Worm (Caenorhabditis elegans) whole organism, late embryonic: ENCODE data around the gene F10E7.11.

Experiments used
- ceh-19 ChIP-seq: fragments of 200-800 bp; sonication (Bioruptor generic); optimal IDR thresholded peaks from 2 replicates; lab custom pipeline; 2018; ENCODE audit warnings: mild to moderate bottlenecking, missing genetic modification characterization, missing compliant biosample characterization
- fax-1 ChIP-seq: sonication (generic microtip); optimal IDR thresholded peaks from 2 replicates; lab custom pipeline; 2016; ENCODE audit warnings: missing genotype, missing genetic modification characterization, missing compliant biosample characterization
- fkh-10 ChIP-seq: fragments of 150-350 bp; optimal IDR thresholded peaks from 2 replicates; lab custom pipeline; 2014; ENCODE audit warnings: missing biosample characterization, missing genetic modification reagents, missing genetic modification characterization
- nhr-11 ChIP-seq: fragments of 150-350 bp; optimal IDR thresholded peaks from 2 replicates; lab custom pipeline; 2014; ENCODE audit warnings: missing biosample characterization, missing genetic modification characterization
- npax-4 ChIP-seq: sonication (generic microtip); optimal IDR thresholded peaks from 2 replicates; lab custom pipeline; 2016; ENCODE audit warnings: missing genetic modification characterization, missing compliant biosample characterization
- sox-4 ChIP-seq: sonication (generic microtip); optimal IDR thresholded peaks from 2 replicates; lab custom pipeline; 2017; ENCODE audit warnings: mild to moderate bottlenecking, missing genetic modification characterization, inconsistent platforms, missing compliant biosample characterization
- unc-42 ChIP-seq: sonication (generic microtip); optimal IDR thresholded peaks from 2 replicates; lab custom pipeline; 2016; ENCODE audit warnings: missing genotype, missing genetic modification characterization, missing compliant biosample characterization

DNA sequence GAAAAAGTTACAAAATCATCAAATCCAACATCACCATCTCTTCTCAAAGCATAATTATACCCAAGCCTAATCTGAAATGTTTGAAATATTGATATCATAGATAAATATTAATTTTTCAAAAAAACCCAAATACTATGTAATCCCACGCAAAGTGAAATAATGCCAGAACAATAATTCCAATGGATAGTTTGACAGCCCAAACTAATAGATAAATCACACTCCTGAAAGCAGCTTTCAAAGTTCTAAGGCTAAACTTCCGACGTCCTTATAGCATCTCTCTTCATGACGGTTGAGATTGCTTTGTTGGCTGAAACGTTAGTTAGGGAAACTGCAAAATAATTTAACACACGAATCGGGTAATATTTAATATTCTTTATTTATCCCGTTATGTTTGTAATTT lies 23.5 kb downstream of the F10E7.11 start:
- no peak for TF ChIP-seq nhr-11
- no peak for TF ChIP-seq unc-42 (tag; lab: Kevin White, UChicago)
- no peak for TF ChIP-seq ceh-19 (GFP tag; lab: Kevin White, UChicago)
- TF ChIP-seq fkh-10 (GFP tag; lab: Kevin White, UChicago), result no peak
- no peak for TF ChIP-seq sox-4
- no peak for TF ChIP-seq fax-1
- TF ChIP-seq npax-4, result no peak
